Worm (Caenorhabditis elegans): ENCODE data around the gene Y54G2A.28.

DNA sequence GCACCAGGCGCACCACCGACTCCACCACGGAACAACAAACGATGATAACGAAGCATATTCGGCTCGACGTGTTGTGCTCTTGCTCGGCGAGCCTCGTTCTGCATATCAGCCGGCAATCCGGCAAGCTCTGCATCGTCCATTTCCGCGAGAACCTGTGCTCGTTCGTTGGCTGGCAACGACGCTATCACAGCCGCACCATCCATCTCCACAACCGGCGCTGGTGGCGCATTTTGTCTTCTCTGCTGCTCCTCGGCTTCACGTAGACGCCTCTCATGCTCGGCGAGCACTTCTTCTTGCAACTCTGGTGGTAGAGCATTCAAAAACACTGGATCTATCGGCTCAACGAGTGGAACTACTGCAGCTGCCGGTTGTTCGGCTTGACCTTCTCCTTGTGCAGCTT, 25.7 kb upstream of the Y54G2A.28 start:
- TF ChIP-seq snpc-4 (tag; optimal IDR thresholded peaks at IDR 0.05), result no peak
- no peak for TF ChIP-seq unc-62 (GFP tag; optimal IDR thresholded peaks at IDR 0.05)
- no peak for TF ChIP-seq R02D3.7 (tag; optimal IDR thresholded peaks at IDR 0.05)
- TF ChIP-seq nhr-25 (tag; optimal IDR thresholded peaks at IDR 0.05), result no peak
- TF ChIP-seq nhr-12 (tag; optimal IDR thresholded peaks at IDR 0.05), result no peak
- no peak for TF ChIP-seq ceh-82 (tag; optimal IDR thresholded peaks at IDR 0.05)

Data from whole organism, L2 larva.